Worm (Caenorhabditis elegans) whole organism, L4 larva: Measurements from ENCODE around the gene F20D1.3.

Experiments used
- F26F4.8 ChIP-seq: fragments of 200-800 bp; sonication (Bioruptor generic); conservative IDR thresholded peaks from 2 replicates; pipeline ENCODE4 v1.3.6; 2022; ENCODE audit warnings: missing genetic modification characterization, missing compliant biosample characterization
- T20F7.1 ChIP-seq: fragments of 200-800 bp; sonication (Bioruptor generic); optimal IDR thresholded peaks from 2 replicates; lab custom pipeline; 2018; ENCODE audit warnings: mild to moderate bottlenecking, missing genetic modification characterization, missing compliant biosample characterization
- Y48G9A.11 ChIP-seq: fragments of 200-800 bp; sonication (Bioruptor generic); IDR thresholded peaks from 2 replicates; pipeline ENCODE4 v1.3.6; 2022; ENCODE audit warnings: missing genetic modification reagents, missing genetic modification characterization, missing compliant biosample characterization
- ZK337.2 ChIP-seq: fragments of 200-800 bp; sonication (Bioruptor generic); IDR thresholded peaks from 2 replicates; pipeline ENCODE4 v1.3.6; 2022; ENCODE audit warnings: missing genetic modification reagents, missing genetic modification characterization, missing compliant biosample characterization
- aha-1 ChIP-seq: fragments of 150-350 bp; peaks from one replicate; lab custom pipeline; 2014; ENCODE audit warnings: missing biosample characterization, missing genetic modification characterization
- ceh-28 ChIP-seq: fragments of 150-350 bp; optimal IDR thresholded peaks from 2 replicates; lab custom pipeline; 2014; ENCODE audit warnings: missing biosample characterization, missing genetic modification reagents, missing genetic modification characterization
- ceh-62 ChIP-seq: sonication (generic microtip); optimal IDR thresholded peaks from 2 replicates; lab custom pipeline; 2017; ENCODE audit warnings: missing biosample characterization, missing genetic modification characterization
- ces-1 ChIP-seq: fragments of 150-350 bp; sonication (generic microtip); optimal IDR thresholded peaks from 4 replicates; lab custom pipeline; 2014; ENCODE audit warnings: missing biosample characterization, missing genetic modification reagents, missing genetic modification characterization
- daf-16 ChIP-seq, 3 experiments: sonication (generic microtip); optimal IDR thresholded peaks; 2 replicates each; lab custom pipeline; 2016 to 2017; ENCODE audit warnings: missing genetic modification characterization in 3 of 3, missing genetic modification reagents in 3 of 3, mild to moderate bottlenecking in 2 of 3, missing compliant biosample characterization in 2 of 3, missing biosample characterization in 1 of 3, moderate library complexity in 1 of 3
- dmd-6 ChIP-seq: fragments of 200-800 bp; sonication (Bioruptor generic); IDR thresholded peaks from 2 replicates; pipeline ENCODE4 v1.3.6; 2022; ENCODE audit warnings: missing genetic modification reagents, missing genetic modification characterization, missing compliant biosample characterization
- dmd-8 ChIP-seq: fragments of 200-800 bp; sonication (Bioruptor generic); IDR thresholded peaks from 2 replicates; pipeline ENCODE4 v1.3.6; 2022; ENCODE audit warnings: missing genetic modification characterization, missing compliant biosample characterization
- dve-1 ChIP-seq: sonication (generic microtip); optimal IDR thresholded peaks from 2 replicates; lab custom pipeline; 2017; ENCODE audit warnings: antibody characterized with exemption, mild to moderate bottlenecking, missing genetic modification characterization, missing compliant biosample characterization; ENCODE audit not compliant: insufficient read depth
- fos-1 ChIP-seq: fragments of 150-350 bp; optimal IDR thresholded peaks from 2 replicates; lab custom pipeline; 2014; ENCODE audit warnings: missing biosample characterization, missing genetic modification characterization
- gei-8 ChIP-seq: fragments of 200-800 bp; sonication (Bioruptor generic); optimal IDR thresholded peaks from 2 replicates; lab custom pipeline; 2018; ENCODE audit warnings: mild to moderate bottlenecking, missing genetic modification characterization, missing compliant biosample characterization
- hlh-11 ChIP-seq: fragments of 200-800 bp; sonication (Bioruptor generic); optimal IDR thresholded peaks from 2 replicates; lab custom pipeline; 2018; ENCODE audit warnings: mild to moderate bottlenecking, missing genetic modification characterization, missing compliant biosample characterization
- hlh-30 ChIP-seq: sonication (generic microtip); optimal IDR thresholded peaks from 2 replicates; lab custom pipeline; 2017; ENCODE audit warnings: antibody characterized with exemption, mild to moderate bottlenecking, missing genetic modification characterization, missing compliant biosample characterization; ENCODE audit not compliant: insufficient read depth
- hmg-1.1 ChIP-seq: fragments of 200-800 bp; sonication (Bioruptor generic); IDR thresholded peaks from 2 replicates; pipeline ENCODE4 v1.3.6; 2022; ENCODE audit warnings: missing genetic modification reagents, missing genetic modification characterization, missing compliant biosample characterization
- lim-7 ChIP-seq: fragments of 200-800 bp; sonication (Bioruptor generic); IDR thresholded peaks from 2 replicates; pipeline ENCODE4 v1.3.6; 2022; ENCODE audit warnings: missing genetic modification characterization, missing compliant biosample characterization
- lin-1 ChIP-seq: fragments of 200-800 bp; sonication (Bioruptor generic); IDR thresholded peaks from 2 replicates; pipeline ENCODE4 v1.3.6; 2022; ENCODE audit warnings: missing genetic modification reagents, missing genetic modification characterization, missing compliant biosample characterization
- lsy-2 ChIP-seq, 2 experiments: fragments of 150-350 bp in 1 of 2; sonication (generic microtip) in 1 of 2; optimal IDR thresholded peaks; 2 replicates each; lab custom pipeline; 2014 to 2017; ENCODE audit warnings: missing biosample characterization in 2 of 2, missing genetic modification characterization in 2 of 2
- mes-2 ChIP-seq: sonication (generic microtip); optimal IDR thresholded peaks from 2 replicates; lab custom pipeline; 2016; ENCODE audit warnings: missing genotype, mild to moderate bottlenecking, missing genetic modification characterization, missing compliant biosample characterization; ENCODE audit not compliant: poor library complexity, severe bottlenecking
- mxl-3 ChIP-seq: fragments of 200-800 bp; sonication (Bioruptor generic); optimal IDR thresholded peaks from 2 replicates; lab custom pipeline; 2018; ENCODE audit warnings: mild to moderate bottlenecking, missing genetic modification characterization, missing compliant biosample characterization
- nhr-237 ChIP-seq: sonication (generic microtip); optimal IDR thresholded peaks from 2 replicates; lab custom pipeline; 2017; ENCODE audit warnings: missing biosample characterization, missing genetic modification characterization
- nhr-28 ChIP-seq: fragments of 150-350 bp; optimal IDR thresholded peaks from 2 replicates; lab custom pipeline; 2014; ENCODE audit warnings: missing biosample characterization, missing genetic modification characterization
- nhr-6 ChIP-seq: fragments of 150-350 bp; optimal IDR thresholded peaks from 2 replicates; lab custom pipeline; 2014; ENCODE audit warnings: missing biosample characterization, missing genetic modification characterization
- pqm-1 ChIP-seq: sonication (generic microtip); optimal IDR thresholded peaks from 2 replicates; lab custom pipeline; 2017; ENCODE audit warnings: missing biosample characterization, missing genetic modification characterization
- rbr-2 ChIP-seq: sonication (generic microtip); optimal IDR thresholded peaks from 2 replicates; lab custom pipeline; 2016; ENCODE audit warnings: missing genotype, missing genetic modification characterization, missing compliant biosample characterization
- set-16 ChIP-seq: fragments of 200-800 bp; sonication (Bioruptor generic); IDR thresholded peaks from 2 replicates; pipeline ENCODE4 v1.3.6; 2022; ENCODE audit warnings: missing genetic modification reagents, missing genetic modification characterization, missing compliant biosample characterization
- snpc-1.2 ChIP-seq: fragments of 200-800 bp; sonication (Bioruptor generic); IDR thresholded peaks from 2 replicates; pipeline ENCODE4 v1.3.6; 2022; ENCODE audit warnings: missing genetic modification reagents, missing genetic modification characterization, missing compliant biosample characterization
- unc-39 ChIP-seq: sonication (generic microtip); optimal IDR thresholded peaks from 2 replicates; lab custom pipeline; 2017; ENCODE audit warnings: missing biosample characterization, missing genetic modification characterization
- zfp-3 ChIP-seq: fragments of 200-800 bp; sonication (Bioruptor generic); conservative IDR thresholded peaks from 2 replicates; pipeline ENCODE4 v1.3.6; 2022; ENCODE audit warnings: missing genetic modification reagents, missing genetic modification characterization, missing compliant biosample characterization

The F20D1.3 gene

DNA sequence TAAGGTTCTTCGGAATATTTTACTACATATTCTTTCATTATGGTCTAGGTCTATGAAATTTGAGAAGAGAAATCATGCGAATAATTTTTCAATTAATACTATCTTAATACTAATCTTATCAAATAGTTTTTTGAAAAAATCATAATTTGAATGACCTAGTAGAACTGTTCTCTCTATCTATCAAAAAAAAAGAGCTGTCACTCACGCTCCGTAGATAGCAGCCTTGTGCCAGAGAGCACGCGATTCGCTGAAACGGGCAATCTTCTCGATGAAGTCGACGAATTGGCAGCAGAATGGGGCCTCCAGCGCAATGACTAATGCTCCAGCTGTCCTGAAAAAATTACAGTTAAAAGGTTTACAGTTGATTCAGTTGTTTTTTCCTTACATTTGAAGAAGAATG is 6.3 kb upstream of the F20D1.3 start:
- no peak for TF ChIP-seq ZK337.2 (GFP tag; lab: Robert Waterston, UW)
- TF ChIP-seq hlh-11, result peak; percentile 25
- peak; percentile 61 for TF ChIP-seq dmd-6 (GFP tag; lab: Robert Waterston, UW)

DNA sequence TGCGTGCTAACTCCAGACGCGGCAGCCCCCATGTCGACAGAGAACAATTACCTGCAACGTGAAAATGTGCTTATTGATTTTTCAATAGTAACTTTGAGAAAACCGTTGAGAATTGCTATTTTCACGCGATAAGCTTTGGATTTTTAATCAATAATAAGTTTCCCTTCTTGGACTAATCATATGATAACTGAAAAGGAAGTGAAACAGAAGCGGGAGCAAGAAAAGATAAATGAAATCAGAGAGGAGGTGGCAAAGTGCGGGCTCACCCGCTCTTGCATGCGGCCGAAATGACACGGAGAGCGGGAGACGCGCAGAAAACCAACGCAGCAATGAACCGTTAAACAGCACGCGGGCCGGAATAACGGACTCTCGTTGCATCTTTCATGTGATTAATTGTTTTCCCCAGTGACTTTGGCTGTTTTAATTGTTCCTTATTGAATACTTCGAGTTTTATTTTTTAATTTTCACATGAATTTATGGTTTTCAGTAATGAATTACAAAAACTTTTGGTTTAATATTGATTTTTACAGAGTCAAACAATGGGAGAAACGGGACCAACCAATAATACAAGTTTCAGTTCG is 5.6 kb upstream of the F20D1.3 start, which contains the start of the genes flwr-1 and tbc-1:
TSS of gene flwr-1 (minus strand) at position 51 of the 581 bp plus-strand sequence.
TSS of gene tbc-1 (plus strand) at position 531 of the 581 bp plus-strand sequence.
- TF ChIP-seq hmg-1.1 (GFP tag; lab: Robert Waterston, UW), result peak; percentile 60; the same call in 1 of the 2 replicates
- peak; percentile 29 for TF ChIP-seq pqm-1
- TF ChIP-seq hlh-11, result peak; percentile 47
- TF ChIP-seq T20F7.1, result peak; percentile 94
- 0 out of 2 replicates have a peak, but pooled peaks have one; percentile 13 for TF ChIP-seq set-16 (GFP tag; lab: Robert Waterston, UW)
- TF ChIP-seq mes-2 (tag; lab: Kevin White, UChicago), result peak; percentile 51
- no peak for TF ChIP-seq daf-16 (GFP tag; optimal IDR thresholded peaks at IDR 0.05; lab: Kevin White, UChicago)
- peak; percentile 41 for TF ChIP-seq daf-16 (tag; optimal IDR thresholded peaks at IDR 0.05; lab: Kevin White, UChicago)
- no peak for TF ChIP-seq fos-1 (tag; lab: Kevin White, UChicago)
- TF ChIP-seq unc-39, result no peak
- TF ChIP-seq nhr-237 (tag; lab: Kevin White, UChicago), result no peak
- peak; percentile 10 for TF ChIP-seq nhr-28 (tag; lab: Kevin White, UChicago)
- peak; percentile 47 for TF ChIP-seq dve-1
- peak; percentile 35 for TF ChIP-seq ceh-28 (tag; lab: Kevin White, UChicago)
- peak; percentile 51 for TF ChIP-seq dmd-6 (GFP tag; lab: Robert Waterston, UW)
- no peak for TF ChIP-seq Y48G9A.11 (GFP tag; lab: Robert Waterston, UW)
- TF ChIP-seq rbr-2 (tag; lab: Kevin White, UChicago), result peak; percentile 24
- peak; percentile 81 for TF ChIP-seq hlh-30 (tag; lab: Kevin White, UChicago)
- peak; percentile 1 for TF ChIP-seq mxl-3
- no peak for TF ChIP-seq zfp-3 (GFP tag; lab: Robert Waterston, UW)
- TF ChIP-seq gei-8 (GFP tag; lab: Kevin White, UChicago), result no peak

DNA sequence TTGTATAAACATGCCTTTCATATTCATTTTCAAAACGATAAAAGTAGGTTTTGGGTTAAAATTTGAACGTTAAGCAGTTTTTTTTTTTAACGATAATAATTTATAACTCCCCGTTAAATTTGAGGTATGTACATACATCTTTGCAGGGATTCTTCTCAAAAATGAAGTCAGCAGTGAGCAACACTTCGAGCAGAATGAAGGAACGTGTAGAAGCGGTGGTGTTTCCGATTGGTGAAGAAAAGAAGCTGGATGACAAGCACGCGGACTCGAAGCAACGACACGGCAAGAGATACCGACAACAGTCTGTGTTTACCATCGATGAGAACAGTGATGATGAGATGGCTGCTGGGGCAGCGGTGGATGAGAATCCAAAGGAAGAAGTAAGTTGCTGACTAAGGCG is 2.8 kb upstream of the F20D1.3 start:
- TF ChIP-seq nhr-6 (tag; lab: Kevin White, UChicago) (no peak), lin-1 (GFP tag; lab: Robert Waterston, UW) (no peak), ZK337.2 (GFP tag; lab: Robert Waterston, UW) (no peak), ces-1 (GFP tag; lab: Kevin White, UChicago) (no peak), mxl-3 (no peak), ceh-62 (tag; lab: Kevin White, UChicago) (no peak)

DNA sequence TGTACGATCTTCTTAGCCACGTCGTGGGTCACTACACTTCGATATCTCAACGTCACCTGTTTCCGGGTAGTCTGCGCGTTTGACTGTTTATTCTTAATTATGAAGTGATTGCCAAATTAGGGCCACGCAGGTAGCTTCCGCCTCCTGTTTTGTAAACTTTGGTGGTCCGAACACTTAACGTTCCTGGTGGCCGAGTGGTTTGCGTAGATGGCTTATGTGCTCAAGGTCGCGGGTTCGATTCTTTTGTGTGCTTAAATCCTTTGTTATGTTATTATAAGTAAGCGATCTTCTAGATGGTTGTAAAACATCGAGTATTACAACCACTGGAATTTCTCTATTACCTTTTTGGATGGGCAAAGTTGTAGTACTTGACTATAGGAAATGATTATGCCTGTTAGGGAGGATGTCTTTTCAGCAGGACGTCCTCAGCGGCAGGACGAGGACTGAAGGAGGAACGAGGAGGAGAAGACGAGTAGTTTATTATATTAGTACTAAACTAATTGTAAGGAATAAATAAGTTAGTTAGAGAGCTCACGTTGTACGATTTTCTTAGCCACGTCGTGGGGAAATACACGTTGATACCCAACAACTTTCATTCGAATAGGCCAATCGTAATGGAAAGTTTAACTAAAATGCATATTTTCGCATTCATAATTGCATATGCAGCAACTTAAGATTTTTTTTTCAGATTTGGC is 1.1 kb downstream of the F20D1.3 start:
- TF ChIP-seq aha-1 (tag; lab: Kevin White, UChicago) (peak; percentile 91), dmd-8 (GFP tag; lab: Robert Waterston, UW) (no peak), ces-1 (GFP tag; lab: Kevin White, UChicago) (peak; percentile 44), nhr-28 (tag; lab: Kevin White, UChicago) (no peak), lim-7 (GFP tag; lab: Robert Waterston, UW) (0 out of 2 replicates have a peak, but pooled peaks have one; percentile 13), lsy-2 (tag; optimal IDR thresholded peaks at IDR 0.05; lab: Kevin White, UChicago) (no peak), nhr-237 (tag; lab: Kevin White, UChicago) (no peak), snpc-1.2 (GFP tag; lab: Robert Waterston, UW) (0 out of 2 replicates have a peak, but pooled peaks have one; percentile 35), F26F4.8 (0 out of 2 replicates have a peak, but pooled peaks have one; percentile 19), mes-2 (tag; lab: Kevin White, UChicago) (peak; percentile 14)
- TF ChIP-seq, all 104 proteins: peak for 6
